Worm (Caenorhabditis elegans) whole organism, L1 larva: ENCODE data around the gene F36A4.5.

Experiments used
- ama-1 ChIP-seq: fragments of 150-350 bp; optimal IDR thresholded peaks from 2 replicates; lab custom pipeline; 2014
- blmp-1 ChIP-seq: fragments of 150-350 bp; optimal IDR thresholded peaks from 2 replicates; lab custom pipeline; 2014; ENCODE audit warnings: missing biosample characterization, missing genetic modification characterization
- ceh-63 ChIP-seq: fragments of 200-800 bp; sonication (Bioruptor generic); optimal IDR thresholded peaks from 2 replicates; lab custom pipeline; 2018; ENCODE audit warnings: mild to moderate bottlenecking, missing genetic modification characterization, missing compliant biosample characterization
- ces-1 ChIP-seq: fragments of 150-350 bp; optimal IDR thresholded peaks from 2 replicates; lab custom pipeline; 2014; ENCODE audit warnings: missing biosample characterization, missing genetic modification reagents, missing genetic modification characterization
- fos-1 ChIP-seq: fragments of 150-350 bp; optimal IDR thresholded peaks from 2 replicates; lab custom pipeline; 2014; ENCODE audit warnings: missing biosample characterization, missing genetic modification characterization
- hpl-2 ChIP-seq: fragments of 150-350 bp; optimal IDR thresholded peaks from 2 replicates; lab custom pipeline; 2014; ENCODE audit warnings: missing biosample characterization, missing genetic modification reagents, missing genetic modification characterization
- lin-35 ChIP-seq, 2 experiments: fragments of 150-350 bp; optimal IDR thresholded peaks; 2 replicates each; lab custom pipeline; 2014; ENCODE audit warnings: missing biosample characterization in 2 of 2, missing genetic modification characterization in 2 of 2, missing genetic modification reagents in 2 of 2
- nhr-11 ChIP-seq: fragments of 150-350 bp; optimal IDR thresholded peaks from 2 replicates; lab custom pipeline; 2014; ENCODE audit warnings: missing biosample characterization, missing genetic modification characterization
- nhr-12 ChIP-seq: sonication (generic microtip); optimal IDR thresholded peaks from 2 replicates; lab custom pipeline; 2017; ENCODE audit warnings: missing biosample characterization, missing genetic modification characterization
- nhr-71 ChIP-seq: sonication (generic microtip); optimal IDR thresholded peaks from 2 replicates; lab custom pipeline; 2016; ENCODE audit warnings: mild to moderate bottlenecking, missing genetic modification characterization, moderate library complexity, missing compliant biosample characterization
- skn-1 ChIP-seq: fragments of 150-350 bp; optimal IDR thresholded peaks from 2 replicates; lab custom pipeline; 2014; ENCODE audit warnings: missing biosample characterization, missing genetic modification characterization
- snpc-4 ChIP-seq: fragments of 150-350 bp; optimal IDR thresholded peaks from 2 replicates; lab custom pipeline; 2014; ENCODE audit warnings: missing biosample characterization, missing genetic modification characterization
- ztf-11 ChIP-seq, 2 experiments: sonication (generic microtip); optimal IDR thresholded peaks; 2 replicates each; lab custom pipeline; 2016 to 2017; ENCODE audit warnings: missing genetic modification characterization in 2 of 2, missing biosample characterization in 1 of 2, missing compliant biosample characterization in 1 of 2
- ztf-4 ChIP-seq: fragments of 150-350 bp; optimal IDR thresholded peaks from 2 replicates; lab custom pipeline; 2014; ENCODE audit warnings: missing biosample characterization, missing genetic modification characterization

- TF ChIP-seq blmp-1 (tag; lab: Kevin White, UChicago), result no peak
- TF ChIP-seq snpc-4 (tag; lab: Kevin White, UChicago), result no peak
- no peak for TF ChIP-seq skn-1
- no peak for TF ChIP-seq nhr-71 (tag; lab: Kevin White, UChicago)
- TF ChIP-seq ama-1 (lab: Kevin White, UChicago), result no peak
- TF ChIP-seq fos-1 (tag; lab: Kevin White, UChicago), result no peak
- TF ChIP-seq ces-1 (GFP tag; lab: Kevin White, UChicago), result no peak
- TF ChIP-seq ztf-11 (tag; optimal IDR thresholded peaks at IDR 0.05; lab: Kevin White, UChicago), result no peak
- TF ChIP-seq hpl-2 (GFP tag; lab: Kevin White, UChicago), result no peak
- TF ChIP-seq ceh-63 (GFP tag; lab: Kevin White, UChicago), result no peak
- TF ChIP-seq nhr-12, result no peak
- TF ChIP-seq lin-35 (GFP tag; optimal IDR thresholded peaks at IDR 0.05; lab: Kevin White, UChicago), result no peak
- TF ChIP-seq nhr-11 (tag; lab: Kevin White, UChicago), result no peak
- TF ChIP-seq ztf-4 (tag; lab: Kevin White, UChicago), result no peak
These were observed 33.7 kb downstream of the F36A4.5 start, which contains the start of gene F15E6.9 for ce11 chrIV:4298983-4299382.
